Worm (Caenorhabditis elegans) whole organism, L4 larva: ENCODE results near the gene fbxl-1.

Source experiments
- arid-1 ChIP-seq: fragments of 200-800 bp; sonication (Bioruptor generic); conservative IDR thresholded peaks from 2 replicates; pipeline ENCODE4 v1.3.6; 2022; ENCODE audit warnings: missing genetic modification reagents, missing genetic modification characterization, missing compliant biosample characterization
- egl-27 ChIP-seq: sonication (generic microtip); optimal IDR thresholded peaks from 3 replicates; lab custom pipeline; 2017; ENCODE audit warnings: missing biosample characterization, missing genetic modification reagents, missing genetic modification characterization
- lin-13 ChIP-seq: fragments of 150-350 bp; optimal IDR thresholded peaks from 2 replicates; lab custom pipeline; 2014; ENCODE audit warnings: missing biosample characterization, missing genetic modification reagents, missing genetic modification characterization
- mdt-29 ChIP-seq: fragments of 200-800 bp; sonication (Bioruptor generic); IDR thresholded peaks from 2 replicates; pipeline ENCODE4 v1.3.6; 2022; ENCODE audit warnings: missing genetic modification reagents, missing genetic modification characterization, missing compliant biosample characterization
- nhr-10 ChIP-seq: fragments of 150-350 bp; optimal IDR thresholded peaks from 2 replicates; lab custom pipeline; 2014; ENCODE audit warnings: missing biosample characterization, missing genetic modification characterization
- nhr-25 ChIP-seq: sonication (generic microtip); optimal IDR thresholded peaks from 2 replicates; lab custom pipeline; 2017; ENCODE audit warnings: missing genetic modification characterization, mild to moderate bottlenecking, missing compliant biosample characterization, antibody characterized with exemption, moderate library complexity, borderline replicate concordance; ENCODE audit not compliant: insufficient read depth
- nhr-42 ChIP-seq: fragments of 200-800 bp; sonication (Bioruptor generic); IDR thresholded peaks from 2 replicates; pipeline ENCODE4 v1.3.6; 2022; ENCODE audit warnings: missing genetic modification characterization, missing compliant biosample characterization
- skn-1 ChIP-seq: fragments of 150-350 bp; optimal IDR thresholded peaks from 2 replicates; lab custom pipeline; 2014; ENCODE audit warnings: missing biosample characterization, missing genetic modification characterization
- snpc-4 ChIP-seq: fragments of 150-350 bp; optimal IDR thresholded peaks from 2 replicates; lab custom pipeline; 2014; ENCODE audit warnings: missing biosample characterization, missing genetic modification characterization
- tra-1 ChIP-seq: fragments of 200-800 bp; sonication (Bioruptor generic); IDR thresholded peaks from 2 replicates; pipeline ENCODE4 v1.3.6; 2022; ENCODE audit warnings: missing genetic modification reagents, missing genetic modification characterization, missing compliant biosample characterization

DNA sequence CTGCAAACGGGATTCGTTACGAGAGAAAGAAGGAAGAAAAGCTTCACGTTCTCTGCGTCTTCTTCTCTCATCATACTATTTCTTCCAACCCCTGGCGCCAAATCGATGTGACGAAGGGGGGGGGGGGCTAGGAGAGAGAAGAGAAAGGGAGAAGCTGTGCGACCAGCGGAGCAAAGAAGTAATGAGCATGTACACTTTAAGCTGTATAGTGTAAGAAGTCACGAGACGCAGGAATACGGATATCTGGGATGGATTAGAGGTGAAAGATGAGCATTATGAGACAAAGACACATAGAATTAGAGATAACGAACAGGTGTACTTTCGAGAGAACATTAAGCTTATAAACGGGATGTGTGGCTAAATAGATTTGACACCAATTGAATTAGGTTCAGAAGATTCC, 25.9 kb upstream of the fbxl-1 start:
- TF ChIP-seq tra-1 (GFP tag; lab: Robert Waterston, UW) (no peak), mdt-29 (GFP tag; lab: Robert Waterston, UW) (no peak), lin-13 (GFP tag; lab: Kevin White, UChicago) (no peak), nhr-42 (GFP tag; lab: Robert Waterston, UW) (no peak), nhr-10 (no peak), egl-27 (no peak), nhr-25 (no peak), snpc-4 (tag; lab: Kevin White, UChicago) (no peak), skn-1 (tag; lab: Kevin White, UChicago) (no peak), arid-1 (GFP tag; lab: Robert Waterston, UW) (no peak)
